Fruit fly (Drosophila melanogaster) whole organism, embryonic: ENCODE measurements around the gene Sfp33A2.

Source experiments
- CG12659 ChIP-seq: fragments of 200-800 bp; sonication (Bioruptor generic); optimal IDR thresholded peaks from 3 replicates; lab custom pipeline; 2017; ENCODE audit warnings: mild to moderate bottlenecking, missing biosample characterization, missing genetic modification reagents, missing genetic modification characterization
- CG13894 ChIP-seq: fragments of 200-800 bp; sonication (Bioruptor generic); optimal IDR thresholded peaks from 3 replicates; lab custom pipeline; 2018; ENCODE audit warnings: missing biosample characterization, mild to moderate bottlenecking, missing genetic modification characterization, moderate library complexity
- CG14441 ChIP-seq: fragments of 200-800 bp; sonication (Bioruptor generic); IDR thresholded peaks from 2 replicates; pipeline ENCODE4 v1.3.6; 2022; ENCODE audit warnings: missing biosample characterization, missing genetic modification characterization
- CG17385 ChIP-seq: fragments of 200-800 bp; sonication (Bioruptor generic); optimal IDR thresholded peaks from 3 replicates; lab custom pipeline; 2018; ENCODE audit warnings: missing biosample characterization, mild to moderate bottlenecking, missing genetic modification characterization
- CG1832 ChIP-seq: fragments of 200-800 bp; sonication (Bioruptor generic); optimal IDR thresholded peaks from 2 replicates; lab custom pipeline; 2017; ENCODE audit warnings: missing biosample characterization, mild to moderate bottlenecking, missing genetic modification characterization, inconsistent platforms
- CG30403 ChIP-seq: fragments of 200-800 bp; sonication (Bioruptor generic); optimal IDR thresholded peaks from 3 replicates; lab custom pipeline; 2016; ENCODE audit warnings: missing biosample characterization, missing genetic modification characterization
- CG3163 ChIP-seq: fragments of 200-800 bp; sonication (Bioruptor generic); optimal IDR thresholded peaks from 3 replicates; lab custom pipeline; 2016; ENCODE audit warnings: missing biosample characterization, missing genetic modification characterization
- CG32767 ChIP-seq: fragments of 200-800 bp; sonication (Bioruptor generic); IDR thresholded peaks from 2 replicates; pipeline ENCODE4 v1.3.6; 2022; ENCODE audit warnings: missing biosample characterization, missing genetic modification characterization
- CG34422 ChIP-seq: fragments of 200-800 bp; sonication (Bioruptor generic); IDR thresholded peaks from 3 replicates; pipeline ENCODE4 v1.3.6; 2022; ENCODE audit warnings: missing biosample characterization, missing genetic modification characterization
- CG6254 ChIP-seq: fragments of 200-800 bp; sonication (Bioruptor generic); optimal IDR thresholded peaks from 3 replicates; lab custom pipeline; 2017; ENCODE audit warnings: mild to moderate bottlenecking, missing biosample characterization, missing genetic modification reagents, missing genetic modification characterization
- E2f2 ChIP-seq: fragments of 200-800 bp; sonication (Bioruptor generic); IDR thresholded peaks from 2 replicates; pipeline ENCODE4 v1.3.6; 2022; ENCODE audit warnings: missing biosample characterization, missing genetic modification characterization
- Elba2 ChIP-seq: fragments of 200-800 bp; sonication (Bioruptor generic); optimal IDR thresholded peaks from 3 replicates; lab custom pipeline; 2016; ENCODE audit warnings: missing biosample characterization, missing genetic modification characterization
- Gsc ChIP-seq: fragments of 200-800 bp; sonication (Bioruptor generic); IDR thresholded peaks from 2 replicates; pipeline ENCODE4 v1.3.6; 2022; ENCODE audit warnings: missing biosample characterization, missing genetic modification characterization
- H2.0 ChIP-seq: fragments of 200-800 bp; sonication (Bioruptor generic); IDR thresholded peaks from 2 replicates; pipeline ENCODE4 v1.3.6; 2022; ENCODE audit warnings: missing biosample characterization, missing genetic modification characterization
- Hsf ChIP-seq: fragments of 200-800 bp; sonication (Bioruptor generic); optimal IDR thresholded peaks from 3 replicates; lab custom pipeline; 2016; ENCODE audit warnings: missing biosample characterization, missing genetic modification characterization
- Lpt ChIP-seq: fragments of >200 bp; optimal IDR thresholded peaks from 2 replicates; lab custom pipeline; 2018; ENCODE audit warnings: missing biosample characterization, missing genetic modification characterization
- MBD-R2 ChIP-seq: fragments of 200-800 bp; sonication (Bioruptor generic); IDR thresholded peaks from 2 replicates; pipeline ENCODE4 v1.3.6; 2022; ENCODE audit warnings: missing biosample characterization, missing genetic modification characterization
- Med ChIP-seq: fragments of 200-800 bp; sonication (Bioruptor generic); peaks from one replicate; lab custom pipeline; 2016; ENCODE audit warnings: missing biosample characterization, missing genetic modification characterization, mild to moderate bottlenecking, inconsistent platforms, moderate library complexity
- Mes4 ChIP-seq: fragments of 200-800 bp; sonication (Bioruptor generic); optimal IDR thresholded peaks from 2 replicates; lab custom pipeline; 2016; ENCODE audit warnings: missing biosample characterization, missing genetic modification characterization
- Mrtf ChIP-seq: fragments of 200-800 bp; sonication (Bioruptor generic); IDR thresholded peaks from 3 replicates; pipeline ENCODE4 v1.3.6; 2022; ENCODE audit warnings: missing biosample characterization, missing genetic modification characterization
- Rfx ChIP-seq: fragments of 200-800 bp; sonication (Bioruptor generic); IDR thresholded peaks from 2 replicates; pipeline ENCODE4 v1.3.6; 2022; ENCODE audit warnings: missing biosample characterization, missing genetic modification characterization
- Side ChIP-seq: fragments of 200-800 bp; sonication (Bioruptor generic); optimal IDR thresholded peaks from 2 replicates; lab custom pipeline; 2016; ENCODE audit warnings: missing biosample characterization, missing genetic modification characterization
- Stat92E ChIP-seq, 3 experiments: fragments of >200 bp in 2 of 3; fragments of 200-800 bp in 1 of 3; sonication (Bioruptor generic) in 1 of 3; optimal IDR thresholded peaks; 2 replicates each; lab custom pipeline; 2017 to 2019; ENCODE audit warnings: missing biosample characterization in 3 of 3, missing genetic modification characterization in 3 of 3, mild to moderate bottlenecking in 1 of 3, moderate library complexity in 1 of 3
- Vsx1 ChIP-seq: fragments of 200-800 bp; sonication (Bioruptor generic); optimal IDR thresholded peaks from 2 replicates; lab custom pipeline; 2017; ENCODE audit warnings: missing biosample characterization, mild to moderate bottlenecking, missing genetic modification characterization, missing genetic modification reagents
- YL-1 ChIP-seq: fragments of 200-800 bp; sonication (Bioruptor generic); optimal IDR thresholded peaks from 3 replicates; lab custom pipeline; 2017; ENCODE audit warnings: missing biosample characterization, mild to moderate bottlenecking, missing genetic modification characterization
- ac ChIP-seq: fragments of 200-800 bp; sonication (Bioruptor generic); optimal IDR thresholded peaks from 3 replicates; lab custom pipeline; 2017; ENCODE audit warnings: missing biosample characterization, mild to moderate bottlenecking, missing genetic modification characterization
- bsh ChIP-seq, 2 experiments: fragments of 200-800 bp; sonication (Bioruptor generic); optimal IDR thresholded peaks; 2 replicates each; lab custom pipeline; 2017 to 2018; ENCODE audit warnings: mild to moderate bottlenecking in 2 of 2, missing biosample characterization in 2 of 2, missing genetic modification characterization in 2 of 2, moderate library complexity in 1 of 2
- cato ChIP-seq: fragments of 200-800 bp; sonication (Bioruptor generic); optimal IDR thresholded peaks from 2 replicates; lab custom pipeline; 2016; ENCODE audit warnings: missing biosample characterization, missing genetic modification characterization, borderline replicate concordance
- cg ChIP-seq: fragments of 200-800 bp; sonication (Bioruptor generic); optimal IDR thresholded peaks from 3 replicates; lab custom pipeline; 2019; ENCODE audit warnings: missing biosample characterization, mild to moderate bottlenecking, missing genetic modification characterization, moderate library complexity
- chinmo ChIP-seq: fragments of 200-800 bp; sonication (Bioruptor generic); IDR thresholded peaks from 4 replicates; pipeline ENCODE4 v1.3.6; 2022; ENCODE audit warnings: missing biosample characterization, missing genetic modification characterization; ENCODE audit not compliant: partially characterized antibody
- crol ChIP-seq: fragments of 200-800 bp; sonication (Bioruptor generic); IDR thresholded peaks from 2 replicates; pipeline ENCODE4 v1.3.6; 2022; ENCODE audit warnings: missing biosample characterization, missing genetic modification characterization
- gcm ChIP-seq: fragments of 200-800 bp; sonication (Bioruptor generic); optimal IDR thresholded peaks from 2 replicates; lab custom pipeline; 2019; ENCODE audit warnings: missing biosample characterization, mild to moderate bottlenecking, missing genetic modification characterization, moderate library complexity
- insv ChIP-seq, 2 experiments: fragments of 200-800 bp; sonication (Bioruptor generic); optimal IDR thresholded peaks; 3 replicates each; lab custom pipeline; 2016 to 2018; ENCODE audit warnings: missing biosample characterization in 2 of 2, missing genetic modification characterization in 2 of 2
- inv ChIP-seq: fragments of 200-800 bp; sonication (Bioruptor generic); IDR thresholded peaks from 2 replicates; pipeline ENCODE4 v1.3.6; 2022; ENCODE audit warnings: missing biosample characterization, missing genetic modification characterization; ENCODE audit not compliant: partially characterized antibody
- kah ChIP-seq: fragments of 200-800 bp; sonication (Bioruptor generic); optimal IDR thresholded peaks from 2 replicates; lab custom pipeline; 2018; ENCODE audit warnings: missing biosample characterization, mild to moderate bottlenecking, missing genetic modification characterization
- lab ChIP-seq: fragments of 200-800 bp; sonication (Bioruptor generic); optimal IDR thresholded peaks from 3 replicates; lab custom pipeline; 2017; ENCODE audit warnings: missing biosample characterization, missing genetic modification characterization, mild to moderate bottlenecking, moderate library complexity, missing genetic modification reagents
- mam ChIP-seq: fragments of 200-800 bp; sonication (Bioruptor generic); optimal IDR thresholded peaks from 3 replicates; lab custom pipeline; 2016; ENCODE audit warnings: missing biosample characterization, missing genetic modification characterization
- nerfin-1 ChIP-seq: fragments of 200-800 bp; sonication (Bioruptor generic); optimal IDR thresholded peaks from 3 replicates; lab custom pipeline; 2019; ENCODE audit warnings: missing biosample characterization, mild to moderate bottlenecking, missing genetic modification characterization, moderate library complexity
- pita ChIP-seq: fragments of 200-800 bp; sonication (Bioruptor generic); optimal IDR thresholded peaks from 2 replicates; lab custom pipeline; 2017; ENCODE audit warnings: missing biosample characterization, mild to moderate bottlenecking, missing genetic modification characterization
- pros ChIP-seq: fragments of 200-800 bp; sonication (Bioruptor generic); optimal IDR thresholded peaks from 3 replicates; lab custom pipeline; 2019; ENCODE audit warnings: missing biosample characterization, mild to moderate bottlenecking, missing genetic modification characterization, moderate library complexity
- rib ChIP-seq: fragments of 200-800 bp; sonication (Bioruptor generic); IDR thresholded peaks from 2 replicates; pipeline ENCODE4 v1.3.6; 2022; ENCODE audit warnings: missing biosample characterization, missing genetic modification characterization
- scrt ChIP-seq: fragments of 200-800 bp; sonication (Bioruptor generic); optimal IDR thresholded peaks from 2 replicates; lab custom pipeline; 2018; ENCODE audit warnings: missing biosample characterization, mild to moderate bottlenecking, missing genetic modification characterization, moderate library complexity
- sens ChIP-seq: fragments of 200-800 bp; sonication (Bioruptor generic); peaks from one replicate; lab custom pipeline; 2016; ENCODE audit warnings: missing biosample characterization, missing genetic modification characterization
- slou ChIP-seq: fragments of 200-800 bp; sonication (Bioruptor generic); optimal IDR thresholded peaks from 3 replicates; lab custom pipeline; 2016; ENCODE audit warnings: missing biosample characterization, missing genetic modification characterization
- sob ChIP-seq: fragments of 200-800 bp; sonication (Bioruptor generic); IDR thresholded peaks from 2 replicates; pipeline ENCODE4 v1.3.6; 2022; ENCODE audit warnings: missing biosample characterization, missing genetic modification characterization
- yki ChIP-seq: fragments of >200 bp; optimal IDR thresholded peaks from 3 replicates; lab custom pipeline; 2018

Gene Sfp33A2

dm6 chr2L:11806022-11806700, 31.4 kb upstream of the Sfp33A2 start:
- TF ChIP-seq Gsc (GFP tag; lab: Robert Waterston, UW) (no peak), Rfx (0 out of 2 replicates have a peak, but pooled peaks have one; percentile 20), pros (GFP tag; lab: Kevin White, UChicago) (peak; percentile 13), Mrtf (GFP tag; lab: Robert Waterston, UW) (no peak), Mes4 (GFP tag; lab: Kevin White, UChicago) (no peak), Lpt (GFP tag; lab: Kevin White, UChicago) (no peak), CG17385 (no peak), CG34422 (GFP tag; lab: Robert Waterston, UW) (0 out of 3 replicates have a peak, but pooled peaks have one; percentile 18), kah (GFP tag; lab: Kevin White, UChicago) (peak; percentile 40), Hsf (no peak), Med (GFP tag; lab: Kevin White, UChicago) (peak; percentile 64), CG13894 (tag; lab: Kevin White, UChicago) (no peak), cato (GFP tag; lab: Kevin White, UChicago) (no peak), inv (GFP tag; lab: Robert Waterston, UW) (no peak), CG32767 (GFP tag; lab: Robert Waterston, UW) (0 out of 2 replicates have a peak, but pooled peaks have one; percentile 21), CG6254 (GFP tag; lab: Kevin White, UChicago) (peak; percentile 43), Stat92E (GFP tag; optimal IDR thresholded peaks at IDR 0.05; lab: Kevin White, UChicago) (peak in 1 of 3 experiments; percentile 9), slou (GFP tag; lab: Kevin White, UChicago) (no peak), scrt (GFP tag; lab: Kevin White, UChicago) (peak; percentile 94), sens (GFP tag; lab: Kevin White, UChicago) (peak; percentile 13), Side (GFP tag; lab: Kevin White, UChicago) (no peak), YL-1 (peak; percentile 38), crol (peak; percentile 62), ac (no peak), mam (GFP tag; lab: Kevin White, UChicago) (no peak), insv (GFP tag; optimal IDR thresholded peaks at IDR 0.05; lab: Kevin White, UChicago) (peak; percentile 41 to 91), nerfin-1 (tag; lab: Kevin White, UChicago) (peak; percentile 30), cg (GFP tag; lab: Kevin White, UChicago) (peak; percentile 68), E2f2 (GFP tag; lab: Robert Waterston, UW) (0 out of 2 replicates have a peak, but pooled peaks have one; percentile 11)
- TF ChIP-seq, all 482 proteins: peak for 16

DNA sequence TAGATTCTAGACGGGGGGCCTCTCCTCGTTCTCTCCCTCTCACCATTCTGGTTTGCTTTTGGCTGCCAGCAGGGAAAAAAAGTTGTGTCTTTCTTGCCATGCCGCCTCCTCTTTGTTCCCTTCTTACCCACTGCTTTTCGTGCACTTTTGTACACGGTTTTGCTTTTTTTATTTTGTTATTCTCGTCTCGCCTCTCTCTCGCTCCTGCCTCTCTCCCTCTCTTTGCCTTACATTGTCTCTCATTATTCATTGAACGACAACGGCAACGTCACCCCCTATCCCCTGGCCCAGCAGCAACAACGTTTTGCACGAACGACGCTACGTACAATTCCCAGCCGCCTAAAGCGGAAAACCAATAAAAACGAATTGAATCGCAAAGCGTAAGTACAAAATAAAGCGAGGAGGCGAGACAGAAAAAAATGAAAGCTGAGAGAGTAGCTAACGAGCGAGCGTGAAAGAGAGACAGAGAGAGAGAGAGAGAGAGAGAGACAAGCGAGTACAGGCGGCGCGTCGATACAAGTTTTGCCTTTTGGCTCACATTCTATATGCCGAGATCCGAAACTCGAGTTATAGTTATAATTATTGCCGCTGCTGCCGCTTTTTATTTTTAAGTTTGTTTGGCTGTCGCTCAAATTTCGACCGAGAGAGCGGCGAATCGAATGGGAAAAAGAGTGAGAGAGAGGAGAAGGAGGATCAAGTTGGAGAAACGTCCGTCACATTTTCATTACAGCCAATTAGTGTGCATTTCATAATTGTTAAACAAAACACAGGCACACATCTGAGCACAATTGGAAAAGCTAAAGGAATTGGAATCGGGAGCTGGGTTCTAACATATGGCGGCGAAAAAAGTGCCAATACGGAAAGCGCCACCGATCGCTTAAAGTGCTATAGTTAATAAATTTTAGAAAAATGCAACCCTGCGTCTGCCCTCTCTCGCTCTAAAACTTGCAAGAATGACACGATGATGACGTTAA, 30.5 kb upstream of the Sfp33A2 start:
- peak; percentile 76 for TF ChIP-seq Elba2 (GFP tag; lab: Kevin White, UChicago)
- no peak for TF ChIP-seq H2.0 (GFP tag; lab: Robert Waterston, UW)
- TF ChIP-seq chinmo: peak; percentile 91; the same call in 2 of the 4 replicates
- no peak for TF ChIP-seq cato (GFP tag; lab: Kevin White, UChicago)
- TF ChIP-seq CG3163: peak; percentile 75
- TF ChIP-seq CG14441: 0 out of 2 replicates have a peak, but pooled peaks have one; percentile 22
- TF ChIP-seq pita (GFP tag; lab: Kevin White, UChicago): no peak
- TF ChIP-seq sob (GFP tag; lab: Robert Waterston, UW): peak; percentile 30; the same call in 1 of the 2 replicates
- TF ChIP-seq CG1832 (GFP tag; lab: Kevin White, UChicago): peak; percentile 88
- peak; percentile 66 for TF ChIP-seq yki (lab: Kevin White, UChicago)
- peak in 1 of 2 experiments; percentile 82 for TF ChIP-seq bsh (GFP tag; optimal IDR thresholded peaks at IDR 0.05; lab: Kevin White, UChicago)
- peak; percentile 6 for TF ChIP-seq CG12659 (GFP tag; lab: Kevin White, UChicago)
- TF ChIP-seq MBD-R2 (GFP tag; lab: Robert Waterston, UW): no peak
- TF ChIP-seq Vsx1 (GFP tag; lab: Kevin White, UChicago): peak; percentile 70
- TF ChIP-seq gcm (GFP tag; lab: Kevin White, UChicago): peak; percentile 15
- TF ChIP-seq CG30403 (GFP tag; lab: Kevin White, UChicago): no peak
- peak; percentile 74; the same call in 1 of the 2 replicates for TF ChIP-seq rib (GFP tag; lab: Robert Waterston, UW)
- TF ChIP-seq lab (GFP tag; lab: Kevin White, UChicago): no peak
